Fruit fly (Drosophila melanogaster) whole organism, pupa: ENCODE measurements around the gene mdy.

Experiments
- CG32121 ChIP-seq: fragments of 200-800 bp; sonication (Bioruptor generic); IDR thresholded peaks from 2 replicates; pipeline ENCODE4 v1.3.6; 2022; ENCODE audit warnings: missing biosample characterization, missing genetic modification characterization
- Pif1A ChIP-seq: fragments of 200-800 bp; sonication (Bioruptor generic); optimal IDR thresholded peaks from 3 replicates; lab custom pipeline; 2016; ENCODE audit warnings: missing biosample characterization, missing genetic modification characterization
- rn ChIP-seq: fragments of 200-800 bp; sonication (Bioruptor generic); IDR thresholded peaks from 2 replicates; pipeline ENCODE4 v1.3.6; 2022; ENCODE audit warnings: missing biosample characterization, missing genetic modification characterization

DNA sequence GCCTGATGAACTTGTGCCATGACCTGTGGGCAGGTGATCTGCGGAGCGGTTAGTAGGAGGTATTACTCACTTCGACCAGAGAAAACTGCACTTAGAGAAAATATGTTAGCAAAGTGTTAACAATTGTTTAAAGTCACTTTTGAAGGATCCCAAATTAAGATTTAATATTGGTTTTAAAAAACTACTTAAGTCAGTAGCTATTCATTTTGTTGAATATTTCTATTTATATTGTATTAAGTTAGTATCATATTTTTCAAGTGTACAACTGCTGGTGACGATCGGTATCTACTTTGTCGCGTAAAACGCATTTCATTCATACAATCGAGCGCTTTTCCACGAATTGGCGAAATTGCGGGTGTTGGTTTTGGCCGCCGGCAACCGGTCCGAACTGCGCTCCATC, 12.8 kb upstream of the mdy start:
- TF ChIP-seq CG32121 (GFP tag; lab: Robert Waterston, UW) = no peak; the same call in 1 of the 2 replicates
- peak; percentile 7 for TF ChIP-seq Pif1A (GFP tag; lab: Kevin White, UChicago)
- TF ChIP-seq rn = no peak
